Fruit fly (Drosophila melanogaster) whole organism, wandering third instar larva: ENCODE results near the gene nAChRalpha7.

ENCODE experiments used
- Abd-B ChIP-seq: fragments of >200 bp; optimal IDR thresholded peaks from 2 replicates; lab custom pipeline; 2017; ENCODE audit warnings: missing biosample characterization, missing genetic modification characterization
- CG32264 ChIP-seq: fragments of 200-800 bp; sonication (Bioruptor generic); optimal IDR thresholded peaks from 2 replicates; lab custom pipeline; 2016; ENCODE audit warnings: missing biosample characterization, missing genetic modification characterization
- CG9705 ChIP-seq: fragments of 200-800 bp; sonication (Bioruptor generic); optimal IDR thresholded peaks from 2 replicates; lab custom pipeline; 2018; ENCODE audit warnings: missing biosample characterization, mild to moderate bottlenecking, missing genetic modification characterization
- CrebA ChIP-seq: fragments of 200-800 bp; sonication (Bioruptor generic); optimal IDR thresholded peaks from 2 replicates; lab custom pipeline; 2016; ENCODE audit warnings: missing biosample characterization, mild to moderate bottlenecking, missing genetic modification characterization, borderline replicate concordance
- Dfd ChIP-seq: fragments of >200 bp; optimal IDR thresholded peaks from 2 replicates; lab custom pipeline; 2017; ENCODE audit warnings: missing biosample characterization, missing genetic modification characterization
- Dif ChIP-seq: fragments of 200-275, 200-300 bp; sonication (Bioruptor generic); optimal IDR thresholded peaks from 2 replicates; lab custom pipeline; 2018; ENCODE audit warnings: missing biosample characterization, missing genetic modification characterization; ENCODE audit not compliant: partially characterized antibody
- GATAd ChIP-seq: sonication (Bioruptor generic); optimal IDR thresholded peaks from 2 replicates; lab custom pipeline; 2016; ENCODE audit warnings: missing biosample characterization, missing genetic modification characterization
- HLH106 ChIP-seq: fragments of 200-800 bp; optimal IDR thresholded peaks from 3 replicates; lab custom pipeline; 2019; ENCODE audit warnings: missing biosample characterization, mild to moderate bottlenecking, missing genetic modification characterization, moderate library complexity
- Hnf4 ChIP-seq: fragments of 200-800 bp; sonication (Bioruptor generic); optimal IDR thresholded peaks from 2 replicates; lab custom pipeline; 2016; ENCODE audit warnings: missing biosample characterization, mild to moderate bottlenecking, missing genetic modification characterization
- Hr78 ChIP-seq: fragments of >200 bp; optimal IDR thresholded peaks from 2 replicates; lab custom pipeline; 2017; ENCODE audit warnings: missing biosample characterization, missing genetic modification characterization
- Hr83 ChIP-seq: fragments of 200-300 bp; sonication (Bioruptor generic); optimal IDR thresholded peaks from 2 replicates; lab custom pipeline; 2016; ENCODE audit warnings: missing biosample characterization, mild to moderate bottlenecking, missing genetic modification characterization, moderate library complexity; ENCODE audit not compliant: poor library complexity, severe bottlenecking
- Jra ChIP-seq: sonication (Bioruptor generic); optimal IDR thresholded peaks from 2 replicates; lab custom pipeline; 2016; ENCODE audit warnings: missing biosample characterization, missing genetic modification characterization
- Mio ChIP-seq: sonication (Bioruptor generic); optimal IDR thresholded peaks from 2 replicates; lab custom pipeline; 2016; ENCODE audit warnings: missing biosample characterization, missing genetic modification characterization
- Myc ChIP-seq: fragments of >200 bp; optimal IDR thresholded peaks from 2 replicates; lab custom pipeline; 2017
- N ChIP-seq: fragments of >200 bp; optimal IDR thresholded peaks from 2 replicates; lab custom pipeline; 2018; ENCODE audit warnings: missing biosample characterization, missing external identifiers, missing genetic modification characterization
- OdsH ChIP-seq: fragments of 200-800 bp; sonication (Bioruptor generic); optimal IDR thresholded peaks from 2 replicates; lab custom pipeline; 2016; ENCODE audit warnings: missing biosample characterization, mild to moderate bottlenecking, missing genetic modification characterization
- Rel ChIP-seq, 2 experiments: fragments of 200-800 bp; sonication (Bioruptor generic) in 1 of 2; optimal IDR thresholded peaks; 2 replicates in 1 of 2; 3 replicates in 1 of 2; lab custom pipeline; 2016 to 2019; ENCODE audit warnings: mild to moderate bottlenecking in 2 of 2, missing biosample characterization in 2 of 2, missing genetic modification characterization in 2 of 2, moderate library complexity in 1 of 2
- Sp1 ChIP-seq: fragments of 200-800 bp; sonication (Bioruptor generic); optimal IDR thresholded peaks from 3 replicates; lab custom pipeline; 2019; ENCODE audit warnings: missing biosample characterization, mild to moderate bottlenecking, missing genetic modification characterization, moderate library complexity
- Vsx2 ChIP-seq: fragments of 200-300, 225-300 bp; sonication (Bioruptor generic); optimal IDR thresholded peaks from 2 replicates; lab custom pipeline; 2018; ENCODE audit warnings: missing biosample characterization, missing genetic modification characterization; ENCODE audit not compliant: partially characterized antibody
- br ChIP-seq: fragments of 200-800 bp; sonication (Bioruptor generic); optimal IDR thresholded peaks from 2 replicates; lab custom pipeline; 2016; ENCODE audit warnings: missing biosample characterization, missing genetic modification characterization
- brk ChIP-seq: fragments of 200-800 bp; sonication (Bioruptor generic); optimal IDR thresholded peaks from 2 replicates; lab custom pipeline; 2016; ENCODE audit warnings: missing biosample characterization, mild to moderate bottlenecking, missing genetic modification characterization
- dl ChIP-seq, 2 experiments: fragments of 175-275, 200-275 bp in 1 of 2; fragments of 200-275 bp in 1 of 2; sonication (Bioruptor generic); optimal IDR thresholded peaks; lab custom pipeline; 2018; ENCODE audit warnings: mild to moderate bottlenecking in 2 of 2, missing biosample characterization in 2 of 2, missing genetic modification characterization in 2 of 2, moderate library complexity in 2 of 2; ENCODE audit not compliant: partially characterized antibody in 2 of 2, insufficient read depth in 1 of 2
- dmrt93B ChIP-seq: fragments of 200-800 bp; sonication (Bioruptor generic); optimal IDR thresholded peaks from 2 replicates; lab custom pipeline; 2018; ENCODE audit warnings: missing biosample characterization, mild to moderate bottlenecking, missing genetic modification characterization
- dsf ChIP-seq: sonication (Bioruptor generic); optimal IDR thresholded peaks from 2 replicates; lab custom pipeline; 2016; ENCODE audit warnings: missing biosample characterization, missing genetic modification characterization, borderline replicate concordance
- ey ChIP-seq: fragments of 200-800 bp; sonication (Bioruptor generic); optimal IDR thresholded peaks from 2 replicates; lab custom pipeline; 2016; ENCODE audit warnings: missing biosample characterization, missing genetic modification characterization
- foxo ChIP-seq, 2 experiments: fragments of 200-800 bp; sonication (Bioruptor generic); optimal IDR thresholded peaks; 2 replicates in 1 of 2; 3 replicates in 1 of 2; lab custom pipeline; 2016 to 2017; ENCODE audit warnings: missing biosample characterization in 2 of 2, missing genetic modification characterization in 2 of 2
- fru ChIP-seq: fragments of 200-800 bp; sonication (Bioruptor generic); optimal IDR thresholded peaks from 3 replicates; lab custom pipeline; 2016; ENCODE audit warnings: missing biosample characterization, mild to moderate bottlenecking, missing genetic modification characterization
- h ChIP-seq: fragments of 200-800 bp; sonication (Bioruptor generic); optimal IDR thresholded peaks from 3 replicates; lab custom pipeline; 2016; ENCODE audit warnings: missing biosample characterization, mild to moderate bottlenecking, missing genetic modification characterization
- jim ChIP-seq: fragments of 175-275, 200-325 bp; sonication (Bioruptor generic); optimal IDR thresholded peaks from 2 replicates; lab custom pipeline; 2016; ENCODE audit warnings: missing biosample characterization, mild to moderate bottlenecking, missing genetic modification characterization
- lola ChIP-seq: fragments of >200 bp; optimal IDR thresholded peaks from 2 replicates; lab custom pipeline; 2017; ENCODE audit warnings: missing biosample characterization, missing genetic modification characterization
- pan ChIP-seq: fragments of >200 bp; optimal IDR thresholded peaks from 2 replicates; lab custom pipeline; 2017
- psq ChIP-seq: fragments of 200-800 bp; sonication (Bioruptor generic); optimal IDR thresholded peaks from 3 replicates; lab custom pipeline; 2017; ENCODE audit warnings: missing biosample characterization, mild to moderate bottlenecking, missing genetic modification characterization, moderate library complexity
- rgr ChIP-seq: fragments of 200-800 bp; sonication (Bioruptor generic); optimal IDR thresholded peaks from 3 replicates; lab custom pipeline; 2016; ENCODE audit warnings: missing biosample characterization, mild to moderate bottlenecking, missing genetic modification characterization
- sage ChIP-seq: fragments of 200-800 bp; sonication (Bioruptor generic); optimal IDR thresholded peaks from 2 replicates; lab custom pipeline; 2016; ENCODE audit warnings: missing biosample characterization, mild to moderate bottlenecking, missing genetic modification characterization
- sv ChIP-seq: fragments of 200-800 bp; sonication (Bioruptor generic); optimal IDR thresholded peaks from 3 replicates; lab custom pipeline; 2016; ENCODE audit warnings: missing biosample characterization, missing genetic modification characterization
- tai ChIP-seq: sonication (Bioruptor generic); optimal IDR thresholded peaks from 2 replicates; lab custom pipeline; 2016; ENCODE audit warnings: missing biosample characterization, missing genetic modification characterization
- usp ChIP-seq: fragments of >200 bp; optimal IDR thresholded peaks from 2 replicates; lab custom pipeline; 2017; ENCODE audit warnings: missing biosample characterization, missing genetic modification characterization
- woc ChIP-seq: sonication (Bioruptor generic); optimal IDR thresholded peaks from 2 replicates; lab custom pipeline; 2016; ENCODE audit warnings: missing biosample characterization, mild to moderate bottlenecking, missing genetic modification characterization

Gene nAChRalpha7

DNA sequence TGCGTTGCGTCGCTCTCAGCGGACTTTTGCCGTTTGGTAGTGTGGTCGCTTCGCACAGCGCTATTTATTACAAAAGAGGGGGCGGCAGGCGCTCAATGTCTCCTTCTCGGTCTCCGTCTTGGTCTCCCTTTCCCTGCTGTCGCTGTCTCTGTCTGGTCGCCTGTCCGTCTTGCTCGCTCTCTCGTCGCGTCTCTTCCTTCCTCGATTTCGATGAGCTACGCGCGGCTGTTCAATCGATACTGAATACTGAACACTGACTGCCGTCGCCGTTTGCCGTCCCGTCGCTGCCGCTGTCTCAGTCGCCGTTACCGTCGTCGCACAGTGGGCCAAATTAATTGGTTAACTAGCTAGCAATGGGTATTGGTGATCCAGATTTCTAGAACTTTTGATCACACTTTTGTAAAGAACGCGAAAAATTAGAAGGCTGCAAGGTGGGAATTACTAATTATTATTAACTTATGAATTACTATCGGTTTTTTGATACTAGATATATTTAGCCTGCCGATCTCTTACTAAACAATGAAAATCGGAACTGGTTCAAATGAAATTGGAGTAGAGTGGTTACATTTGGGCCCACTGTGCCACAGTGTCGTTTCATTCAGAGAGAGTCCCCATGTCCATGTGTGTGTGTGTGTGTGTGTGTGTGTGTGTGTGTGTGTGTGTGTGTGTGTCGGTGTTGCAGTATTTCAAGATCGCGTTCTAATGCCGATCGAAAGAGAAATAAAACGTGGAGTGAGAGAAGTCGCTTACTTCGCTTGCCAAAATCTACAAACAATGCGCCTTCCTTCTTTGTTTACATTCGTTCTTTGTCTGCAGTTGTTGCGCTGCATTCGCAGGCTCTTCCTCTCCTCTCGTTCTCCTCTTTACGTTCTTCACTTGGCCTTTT, 50.1 kb downstream of the nAChRalpha7 start, which contains the start of gene CG8034:
TSS of gene CG8034 (minus strand) at position 264 of the 886 bp plus-strand sequence.
- TF ChIP-seq CG32264 (peak; percentile 91), lola (no peak), jim (GFP tag; lab: Kevin White, UChicago) (no peak), Hr83 (GFP tag; lab: Kevin White, UChicago) (peak; percentile 12), N (GFP tag; lab: Kevin White, UChicago) (peak; percentile 22), tai (GFP tag; lab: Kevin White, UChicago) (peak; percentile 82), Dfd (GFP tag; lab: Kevin White, UChicago) (peak; percentile 96), Hr78 (GFP tag; lab: Kevin White, UChicago) (no peak), br (GFP tag; lab: Kevin White, UChicago) (peak; percentile 97), CrebA (GFP tag; lab: Kevin White, UChicago) (peak; percentile 89), Jra (GFP tag; lab: Kevin White, UChicago) (peak; percentile 86), psq (peak; percentile 96), Mio (peak; percentile 80), usp (GFP tag; lab: Kevin White, UChicago) (no peak), Myc (lab: Kevin White, UChicago) (no peak), Dif (GFP tag; lab: Kevin White, UChicago) (peak; percentile 83), brk (GFP tag; lab: Kevin White, UChicago) (peak; percentile 87), rgr (GFP tag; lab: Kevin White, UChicago) (peak; percentile 97), OdsH (GFP tag; lab: Kevin White, UChicago) (peak; percentile 96), fru (GFP tag; lab: Kevin White, UChicago) (peak; percentile 98), Vsx2 (GFP tag; lab: Kevin White, UChicago) (peak; percentile 34), Rel (GFP tag; optimal IDR thresholded peaks at IDR 0.05; lab: Kevin White, UChicago) (peak; percentile 52), Rel (tag; optimal IDR thresholded peaks at IDR 0.05; lab: Kevin White, UChicago) (peak; percentile 86), sage (peak; percentile 91), woc (GFP tag; lab: Kevin White, UChicago) (peak; percentile 96), sv (GFP tag; lab: Kevin White, UChicago) (peak; percentile 91), pan (lab: Kevin White, UChicago) (no peak), dsf (GFP tag; lab: Kevin White, UChicago) (peak; percentile 74), Abd-B (GFP tag; lab: Kevin White, UChicago) (no peak), CG9705 (peak; percentile 98), Hnf4 (peak; percentile 93), ey (GFP tag; lab: Kevin White, UChicago) (peak; percentile 98), dl (GFP tag; optimal IDR thresholded peaks at IDR 0.05; lab: Kevin White, UChicago; ENCODE audit: insufficient read depth in 1 of 2, partially characterized antibody in 2 of 2) (peak in 1 of 2 experiments; percentile 37), foxo (GFP tag; optimal IDR thresholded peaks at IDR 0.05; lab: Kevin White, UChicago) (peak; percentile 82 to 97), h (GFP tag; lab: Kevin White, UChicago) (peak; percentile 98), Sp1 (GFP tag; lab: Kevin White, UChicago) (peak; percentile 98), GATAd (GFP tag; lab: Kevin White, UChicago) (peak; percentile 57), HLH106 (tag; lab: Kevin White, UChicago) (peak; percentile 99), dmrt93B (peak; percentile 97)
